Worm (Caenorhabditis elegans) whole organism, young adult: ENCODE results near the gene T28C6.8.

Source experiments
- B0019.2 ChIP-seq: fragments of 200-800 bp; sonication (Bioruptor generic); conservative IDR thresholded peaks from 2 replicates; pipeline ENCODE4 v1.3.6; 2022; ENCODE audit warnings: missing genetic modification reagents, missing genetic modification characterization, missing compliant biosample characterization
- B0261.1 ChIP-seq: sonication (generic microtip); optimal IDR thresholded peaks from 2 replicates; lab custom pipeline; 2016; ENCODE audit warnings: mild to moderate bottlenecking, missing genetic modification characterization, moderate library complexity, missing compliant biosample characterization
- B0336.3 ChIP-seq: fragments of 200-800 bp; sonication (Bioruptor generic); IDR thresholded peaks from 2 replicates; pipeline ENCODE4 v1.3.6; 2022; ENCODE audit warnings: missing genetic modification characterization, missing compliant biosample characterization
- F10E7.11 ChIP-seq: sonication (generic microtip); optimal IDR thresholded peaks from 2 replicates; lab custom pipeline; 2017; ENCODE audit warnings: mild to moderate bottlenecking, missing genetic modification characterization, moderate library complexity, missing compliant biosample characterization
- F33H1.4 ChIP-seq: fragments of 200-800 bp; sonication (Bioruptor generic); IDR thresholded peaks from 2 replicates; pipeline ENCODE4 v1.3.6; 2022; ENCODE audit warnings: missing genetic modification reagents, missing genetic modification characterization, missing compliant biosample characterization
- F57A8.1 ChIP-seq: fragments of 200-800 bp; sonication (Bioruptor generic); optimal IDR thresholded peaks from 2 replicates; lab custom pipeline; 2018; ENCODE audit warnings: mild to moderate bottlenecking, missing genetic modification characterization, moderate library complexity, missing compliant biosample characterization
- Y53F4B.3 ChIP-seq: fragments of 200-800 bp; sonication (Bioruptor generic); IDR thresholded peaks from 2 replicates; pipeline ENCODE4 v1.3.6; 2022; ENCODE audit warnings: missing genetic modification reagents, missing genetic modification characterization, missing compliant biosample characterization
- Y67H2A.10 ChIP-seq: fragments of 200-800 bp; sonication (Bioruptor generic); conservative IDR thresholded peaks from 2 replicates; pipeline ENCODE4 v1.3.6; 2022; ENCODE audit warnings: missing genetic modification reagents, missing genetic modification characterization, missing compliant biosample characterization
- Y79H2A.3 ChIP-seq: fragments of 200-800 bp; sonication (Bioruptor generic); conservative IDR thresholded peaks from 2 replicates; pipeline ENCODE4 v1.3.6; 2022; ENCODE audit warnings: missing genetic modification reagents, missing genetic modification characterization, missing compliant biosample characterization
- Y95B8A.8 ChIP-seq: fragments of 200-800 bp; sonication (Bioruptor generic); IDR thresholded peaks from 2 replicates; pipeline ENCODE4 v1.3.6; 2022; ENCODE audit warnings: missing genetic modification reagents, missing genetic modification characterization, missing compliant biosample characterization
- aptf-3 ChIP-seq: fragments of 200-800 bp; sonication (Bioruptor generic); IDR thresholded peaks from 2 replicates; pipeline ENCODE4 v1.3.6; 2022; ENCODE audit warnings: missing genetic modification characterization, missing compliant biosample characterization
- athp-1 ChIP-seq: sonication (generic microtip); optimal IDR thresholded peaks from 2 replicates; lab custom pipeline; 2017; ENCODE audit warnings: mild to moderate bottlenecking, missing genetic modification characterization, missing compliant biosample characterization
- bed-2 ChIP-seq: fragments of 200-800 bp; sonication (Bioruptor generic); IDR thresholded peaks from 2 replicates; pipeline ENCODE4 v1.3.6; 2022; ENCODE audit warnings: missing genetic modification reagents, missing genetic modification characterization, missing compliant biosample characterization
- cebp-2 ChIP-seq: fragments of 200-800 bp; sonication (Bioruptor generic); IDR thresholded peaks from 2 replicates; pipeline ENCODE4 v1.3.6; 2022; ENCODE audit warnings: missing genetic modification characterization, missing compliant biosample characterization
- ceh-100 ChIP-seq: fragments of 200-800 bp; sonication (Bioruptor generic); IDR thresholded peaks from 2 replicates; pipeline ENCODE4 v1.3.6; 2022; ENCODE audit warnings: missing genetic modification reagents, missing genetic modification characterization, missing compliant biosample characterization
- ceh-91 ChIP-seq: fragments of 200-800 bp; sonication (Bioruptor generic); IDR thresholded peaks from 2 replicates; pipeline ENCODE4 v1.3.6; 2022; ENCODE audit warnings: missing genetic modification reagents, missing genetic modification characterization, missing compliant biosample characterization
- dox-1 ChIP-seq: fragments of 200-800 bp; sonication (Bioruptor generic); IDR thresholded peaks from 2 replicates; pipeline ENCODE4 v1.3.6; 2022; ENCODE audit warnings: missing genetic modification reagents, missing genetic modification characterization, missing compliant biosample characterization
- efl-1 ChIP-seq: fragments of 150-350 bp; optimal IDR thresholded peaks from 2 replicates; lab custom pipeline; 2014; ENCODE audit warnings: missing biosample characterization, missing genetic modification reagents, missing genetic modification characterization
- gei-17 ChIP-seq: fragments of 200-800 bp; sonication (Bioruptor generic); optimal IDR thresholded peaks from 2 replicates; lab custom pipeline; 2018; ENCODE audit warnings: mild to moderate bottlenecking, missing genetic modification characterization, missing compliant biosample characterization
- him-1 ChIP-seq: sonication (generic microtip); optimal IDR thresholded peaks from 2 replicates; lab custom pipeline; 2016; ENCODE audit warnings: missing genotype, missing genetic modification reagents, missing genetic modification characterization, missing compliant biosample characterization
- hmg-1.2 ChIP-seq: fragments of 200-800 bp; sonication (Bioruptor generic); IDR thresholded peaks from 2 replicates; pipeline ENCODE4 v1.3.6; 2022; ENCODE audit warnings: missing genetic modification reagents, missing genetic modification characterization, missing compliant biosample characterization
- hrde-1 ChIP-seq: sonication (generic microtip); optimal IDR thresholded peaks from 2 replicates; lab custom pipeline; 2016; ENCODE audit warnings: missing genetic modification characterization, mild to moderate bottlenecking, missing compliant biosample characterization, moderate library complexity, missing genotype, missing genetic modification reagents, borderline replicate concordance
- hsf-1 ChIP-seq: fragments of 200-800 bp; sonication (Bioruptor generic); IDR thresholded peaks from 2 replicates; pipeline ENCODE4 v1.3.6; 2022; ENCODE audit warnings: missing genetic modification reagents, missing genetic modification characterization, missing compliant biosample characterization
- lag-1 ChIP-seq: fragments of 200-800 bp; sonication (Bioruptor generic); IDR thresholded peaks from 2 replicates; pipeline ENCODE4 v1.3.6; 2022; ENCODE audit warnings: missing genetic modification reagents, missing genetic modification characterization, missing compliant biosample characterization
- let-526 ChIP-seq: fragments of 200-800 bp; sonication (Bioruptor generic); IDR thresholded peaks from 2 replicates; pipeline ENCODE4 v1.3.6; 2022; ENCODE audit warnings: missing genetic modification reagents, missing genetic modification characterization, missing compliant biosample characterization
- let-607 ChIP-seq, 2 experiments: fragments of 200-800 bp in 1 of 2; sonication (Bioruptor generic) in 1 of 2; sonication (generic microtip) in 1 of 2; optimal IDR thresholded peaks; 2 replicates each; lab custom pipeline; 2016 to 2018; ENCODE audit warnings: mild to moderate bottlenecking in 2 of 2, missing compliant biosample characterization in 2 of 2, missing genetic modification characterization in 2 of 2, moderate library complexity in 2 of 2, missing genotype in 1 of 2
- lin-26 ChIP-seq: fragments of 200-800 bp; sonication (Bioruptor generic); IDR thresholded peaks from 2 replicates; pipeline ENCODE4 v1.3.6; 2022; ENCODE audit warnings: missing genetic modification reagents, missing genetic modification characterization, missing compliant biosample characterization
- lin-40 ChIP-seq: sonication (generic microtip); optimal IDR thresholded peaks from 2 replicates; lab custom pipeline; 2016; ENCODE audit warnings: missing genetic modification characterization, mild to moderate bottlenecking, missing compliant biosample characterization, missing genotype, missing genetic modification reagents
- lin-54 ChIP-seq: fragments of 200-800 bp; sonication (Bioruptor generic); optimal IDR thresholded peaks from 2 replicates; lab custom pipeline; 2018; ENCODE audit warnings: mild to moderate bottlenecking, missing genetic modification characterization, missing compliant biosample characterization
- madf-3 ChIP-seq: fragments of 200-800 bp; sonication (Bioruptor generic); IDR thresholded peaks from 2 replicates; pipeline ENCODE4 v1.3.6; 2022; ENCODE audit warnings: missing genetic modification reagents, missing genetic modification characterization, missing compliant biosample characterization
- madf-6 ChIP-seq: fragments of 200-800 bp; sonication (Bioruptor generic); IDR thresholded peaks from 2 replicates; pipeline ENCODE4 v1.3.6; 2022; ENCODE audit warnings: missing genetic modification reagents, missing genetic modification characterization, missing compliant biosample characterization
- madf-8 ChIP-seq: fragments of 200-800 bp; sonication (Bioruptor generic); conservative IDR thresholded peaks from 2 replicates; pipeline ENCODE4 v1.3.6; 2022; ENCODE audit warnings: missing genetic modification reagents, missing genetic modification characterization, missing compliant biosample characterization
- mxl-1 ChIP-seq: sonication (generic microtip); optimal IDR thresholded peaks from 2 replicates; lab custom pipeline; 2016; ENCODE audit warnings: missing genetic modification characterization, missing compliant biosample characterization
- nfya-2 ChIP-seq: fragments of 200-800 bp; sonication (Bioruptor generic); IDR thresholded peaks from 2 replicates; pipeline ENCODE4 v1.3.6; 2022; ENCODE audit warnings: missing genetic modification reagents, missing genetic modification characterization, missing compliant biosample characterization
- nhr-120 ChIP-seq: fragments of 200-800 bp; sonication (Bioruptor generic); IDR thresholded peaks from 2 replicates; pipeline ENCODE4 v1.3.6; 2022; ENCODE audit warnings: missing genetic modification characterization, missing compliant biosample characterization
- nhr-90 ChIP-seq: sonication (generic microtip); optimal IDR thresholded peaks from 2 replicates; lab custom pipeline; 2016; ENCODE audit warnings: missing genotype, mild to moderate bottlenecking, missing genetic modification characterization, missing compliant biosample characterization
- rcor-1 ChIP-seq: fragments of 200-800 bp; sonication (Bioruptor generic); IDR thresholded peaks from 2 replicates; pipeline ENCODE4 v1.3.6; 2022; ENCODE audit warnings: missing genetic modification reagents, missing genetic modification characterization, missing compliant biosample characterization
- repo-1 ChIP-seq: sonication (generic microtip); optimal IDR thresholded peaks from 2 replicates; lab custom pipeline; 2017; ENCODE audit warnings: mild to moderate bottlenecking, missing genetic modification characterization, missing compliant biosample characterization
- rpc-1 ChIP-seq, 2 experiments: fragments of 150-350 bp in 1 of 2; sonication (generic microtip) in 1 of 2; optimal IDR thresholded peaks; 2 replicates each; lab custom pipeline; 2014 to 2018; ENCODE audit warnings: missing biosample characterization in 1 of 2, missing genetic modification characterization in 1 of 2, missing genetic modification reagents in 1 of 2, missing genotype in 1 of 2
- snpc-1.3 ChIP-seq: sonication (generic microtip); optimal IDR thresholded peaks from 2 replicates; lab custom pipeline; 2017; ENCODE audit warnings: missing genetic modification characterization, mild to moderate bottlenecking, missing compliant biosample characterization, antibody characterized with exemption, moderate library complexity, missing genotype, missing genetic modification reagents; ENCODE audit not compliant: insufficient read depth
- tbp1 ChIP-seq: fragments of 200-800 bp; sonication (Bioruptor generic); optimal IDR thresholded peaks from 2 replicates; lab custom pipeline; 2018; ENCODE audit warnings: mild to moderate bottlenecking, missing genetic modification characterization, missing compliant biosample characterization
- tbx-9 ChIP-seq: sonication (generic microtip); optimal IDR thresholded peaks from 2 replicates; lab custom pipeline; 2016; ENCODE audit warnings: borderline replicate concordance, missing genetic modification characterization, inconsistent platforms, missing compliant biosample characterization
- tlf-1 ChIP-seq: fragments of 200-800 bp; sonication (Bioruptor generic); optimal IDR thresholded peaks from 2 replicates; lab custom pipeline; 2018; ENCODE audit warnings: mild to moderate bottlenecking, missing genetic modification characterization, missing compliant biosample characterization
- unc-62 ChIP-seq: fragments of 150-350 bp; optimal IDR thresholded peaks from 2 replicates; lab custom pipeline; 2014; ENCODE audit warnings: missing biosample characterization, missing genetic modification reagents, missing genetic modification characterization
- zim-3 ChIP-seq: sonication (generic microtip); optimal IDR thresholded peaks from 2 replicates; lab custom pipeline; 2017; ENCODE audit warnings: mild to moderate bottlenecking, missing genetic modification characterization, moderate library complexity, missing compliant biosample characterization
- ztf-18 ChIP-seq: sonication (generic microtip); optimal IDR thresholded peaks from 2 replicates; lab custom pipeline; 2016; ENCODE audit warnings: missing genotype, mild to moderate bottlenecking, missing genetic modification characterization, missing compliant biosample characterization
- ztf-22 ChIP-seq: fragments of 200-800 bp; sonication (Bioruptor generic); optimal IDR thresholded peaks from 2 replicates; lab custom pipeline; 2018; ENCODE audit warnings: mild to moderate bottlenecking, missing genetic modification characterization, moderate library complexity, missing compliant biosample characterization

T28C6.8 gene

ce11 chrIV:8794895-8795665 lies 35.4 kb downstream of the T28C6.8 start (continued):
- TF ChIP-seq rpc-1 (optimal IDR thresholded peaks at IDR 0.05; lab: Kevin White, UChicago) (no peak), rpc-1 (tag; optimal IDR thresholded peaks at IDR 0.05; lab: Kevin White, UChicago) (no peak), efl-1 (GFP tag; lab: Kevin White, UChicago) (no peak), B0261.1 (tag; lab: Kevin White, UChicago) (no peak), madf-8 (no peak), him-1 (no peak), tbp1 (GFP tag; lab: Kevin White, UChicago) (peak; percentile 57), lin-26 (GFP tag; lab: Robert Waterston, UW) (peak; percentile 83), madf-3 (no peak), bed-2 (GFP tag; lab: Robert Waterston, UW) (no peak), lag-1 (GFP tag; lab: Robert Waterston, UW) (no peak), rcor-1 (GFP tag; lab: Robert Waterston, UW) (peak; percentile 22; the same call in 1 of the 2 replicates), tlf-1 (GFP tag; lab: Kevin White, UChicago) (peak; percentile 52), F10E7.11 (tag; lab: Kevin White, UChicago) (peak; percentile 3), dox-1 (GFP tag; lab: Robert Waterston, UW) (peak; percentile 94), let-526 (GFP tag; lab: Robert Waterston, UW) (0 out of 2 replicates have a peak, but pooled peaks have one; percentile 57), aptf-3 (GFP tag; lab: Robert Waterston, UW) (no peak), cebp-2 (no peak), hsf-1 (GFP tag; lab: Robert Waterston, UW) (no peak), Y79H2A.3 (no peak), nhr-120 (GFP tag; lab: Robert Waterston, UW) (no peak), nfya-2 (no peak), B0336.3 (GFP tag; lab: Robert Waterston, UW) (no peak; the same call in none of the 2 replicates), ceh-100 (no peak), madf-6 (GFP tag; lab: Robert Waterston, UW) (no peak), snpc-1.3 (tag; lab: Kevin White, UChicago) (no peak), nhr-90 (tag; lab: Kevin White, UChicago) (peak; percentile 69), F57A8.1 (GFP tag; lab: Kevin White, UChicago) (no peak), hmg-1.2 (GFP tag; lab: Robert Waterston, UW) (peak; percentile 77), unc-62 (GFP tag; lab: Kevin White, UChicago) (no peak), ceh-91 (GFP tag; lab: Robert Waterston, UW) (no peak), F33H1.4 (GFP tag; lab: Robert Waterston, UW) (no peak), Y95B8A.8 (GFP tag; lab: Robert Waterston, UW) (no peak; the same call in 1 of the 2 replicates), Y67H2A.10 (GFP tag; lab: Robert Waterston, UW) (no peak), B0019.2 (no peak), athp-1 (tag; lab: Kevin White, UChicago) (peak; percentile 25), ztf-22 (peak; percentile 92), ztf-18 (tag; lab: Kevin White, UChicago) (peak; percentile 59), zim-3 (no peak), hrde-1 (no peak), lin-54 (GFP tag; lab: Kevin White, UChicago) (peak; percentile 57), gei-17 (GFP tag; lab: Kevin White, UChicago) (peak; percentile 76), let-607 (tag; optimal IDR thresholded peaks at IDR 0.05; lab: Kevin White, UChicago) (peak; percentile 70 to 80), mxl-1 (no peak), tbx-9 (tag; lab: Kevin White, UChicago) (no peak), Y53F4B.3 (GFP tag; lab: Robert Waterston, UW) (no peak), repo-1 (tag; lab: Kevin White, UChicago) (peak; percentile 83), lin-40 (tag; lab: Kevin White, UChicago) (peak; percentile 83)
